Worm (Caenorhabditis elegans) whole organism, L4 larva: ENCODE data around the gene hsp-1.

Experiments
- F10B5.3 ChIP-seq: sonication (generic microtip); optimal IDR thresholded peaks from 2 replicates; lab custom pipeline; 2016; ENCODE audit warnings: mild to moderate bottlenecking, missing genetic modification characterization, missing compliant biosample characterization
- F37D6.2 ChIP-seq: sonication (generic microtip); optimal IDR thresholded peaks from 2 replicates; lab custom pipeline; 2016; ENCODE audit warnings: mild to moderate bottlenecking, missing genetic modification characterization, missing compliant biosample characterization
- F44E2.7 ChIP-seq: fragments of 200-800 bp; sonication (Bioruptor generic); IDR thresholded peaks from 2 replicates; pipeline ENCODE4 v2.1.2; 2022; ENCODE audit warnings: missing genetic modification characterization, missing compliant biosample characterization
- F49E8.2 ChIP-seq: sonication (generic microtip); optimal IDR thresholded peaks from 2 replicates; lab custom pipeline; 2016; ENCODE audit warnings: missing compliant biosample characterization, mild to moderate bottlenecking, missing genetic modification characterization, borderline replicate concordance
- Y105C5A.15 ChIP-seq: fragments of 200-800 bp; sonication (Bioruptor generic); IDR thresholded peaks from 2 replicates; pipeline ENCODE4 v1.3.6; 2022; ENCODE audit warnings: missing genetic modification characterization, missing compliant biosample characterization
- Y75B8A.6 ChIP-seq: fragments of 200-800 bp; sonication (Bioruptor generic); IDR thresholded peaks from 2 replicates; pipeline ENCODE4 v1.3.6; 2022; ENCODE audit warnings: missing genetic modification reagents, missing genetic modification characterization, missing compliant biosample characterization
- ZK337.2 ChIP-seq: fragments of 200-800 bp; sonication (Bioruptor generic); IDR thresholded peaks from 2 replicates; pipeline ENCODE4 v1.3.6; 2022; ENCODE audit warnings: missing genetic modification reagents, missing genetic modification characterization, missing compliant biosample characterization
- ZK546.5 ChIP-seq, 2 experiments: sonication (generic microtip); optimal IDR thresholded peaks; 2 replicates each; lab custom pipeline; 2017; ENCODE audit warnings: missing biosample characterization in 2 of 2, missing genetic modification characterization in 2 of 2
- ceh-20 ChIP-seq: fragments of 200-800 bp; sonication (Bioruptor generic); IDR thresholded peaks from 2 replicates; pipeline ENCODE4 v1.3.6; 2022; ENCODE audit warnings: missing genetic modification reagents, missing genetic modification characterization, missing compliant biosample characterization
- ceh-32 ChIP-seq: sonication (generic microtip); optimal IDR thresholded peaks from 2 replicates; lab custom pipeline; 2016; ENCODE audit warnings: mild to moderate bottlenecking, missing genetic modification characterization, missing compliant biosample characterization; ENCODE audit not compliant: poor library complexity
- ceh-62 ChIP-seq: sonication (generic microtip); optimal IDR thresholded peaks from 2 replicates; lab custom pipeline; 2017; ENCODE audit warnings: missing biosample characterization, missing genetic modification characterization
- ceh-82 ChIP-seq: sonication (generic microtip); optimal IDR thresholded peaks from 2 replicates; lab custom pipeline; 2017; ENCODE audit warnings: missing biosample characterization, missing genetic modification characterization
- ces-1 ChIP-seq: fragments of 150-350 bp; sonication (generic microtip); optimal IDR thresholded peaks from 4 replicates; lab custom pipeline; 2014; ENCODE audit warnings: missing biosample characterization, missing genetic modification reagents, missing genetic modification characterization
- daf-12 ChIP-seq: fragments of 150-350 bp; optimal IDR thresholded peaks from 2 replicates; lab custom pipeline; 2014; ENCODE audit warnings: missing biosample characterization, missing genetic modification reagents, missing genetic modification characterization
- daf-19 ChIP-seq: fragments of 200-800 bp; sonication (Bioruptor generic); conservative IDR thresholded peaks from 2 replicates; pipeline ENCODE4 v1.3.6; 2022; ENCODE audit warnings: missing genetic modification characterization, missing compliant biosample characterization
- daf-8 ChIP-seq: fragments of 200-800 bp; sonication (Bioruptor generic); IDR thresholded peaks from 2 replicates; pipeline ENCODE4 v1.3.6; 2022; ENCODE audit warnings: missing genetic modification characterization, missing compliant biosample characterization
- dve-1 ChIP-seq: sonication (generic microtip); optimal IDR thresholded peaks from 2 replicates; lab custom pipeline; 2017; ENCODE audit warnings: antibody characterized with exemption, mild to moderate bottlenecking, missing genetic modification characterization, missing compliant biosample characterization; ENCODE audit not compliant: insufficient read depth
- egl-27 ChIP-seq: sonication (generic microtip); optimal IDR thresholded peaks from 3 replicates; lab custom pipeline; 2017; ENCODE audit warnings: missing biosample characterization, missing genetic modification reagents, missing genetic modification characterization
- egl-43 ChIP-seq: fragments of 200-800 bp; sonication (Bioruptor generic); IDR thresholded peaks from 2 replicates; pipeline ENCODE4 v1.3.6; 2022; ENCODE audit warnings: missing genetic modification reagents, missing genetic modification characterization, missing compliant biosample characterization
- hif-1 ChIP-seq, 2 experiments: sonication (generic microtip); optimal IDR thresholded peaks; 2 replicates each; lab custom pipeline; 2016 to 2017; ENCODE audit warnings: missing compliant biosample characterization in 2 of 2, missing genetic modification characterization in 2 of 2, missing genetic modification reagents in 2 of 2, missing genotype in 2 of 2, mild to moderate bottlenecking in 1 of 2
- hlh-11 ChIP-seq: fragments of 200-800 bp; sonication (Bioruptor generic); optimal IDR thresholded peaks from 2 replicates; lab custom pipeline; 2018; ENCODE audit warnings: mild to moderate bottlenecking, missing genetic modification characterization, missing compliant biosample characterization
- hmg-1.1 ChIP-seq: fragments of 200-800 bp; sonication (Bioruptor generic); IDR thresholded peaks from 2 replicates; pipeline ENCODE4 v1.3.6; 2022; ENCODE audit warnings: missing genetic modification reagents, missing genetic modification characterization, missing compliant biosample characterization
- jun-1 ChIP-seq: fragments of 150-350 bp; optimal IDR thresholded peaks from 2 replicates; lab custom pipeline; 2014; ENCODE audit warnings: missing biosample characterization, missing genetic modification reagents, missing genetic modification characterization
- lim-7 ChIP-seq: fragments of 200-800 bp; sonication (Bioruptor generic); IDR thresholded peaks from 2 replicates; pipeline ENCODE4 v1.3.6; 2022; ENCODE audit warnings: missing genetic modification characterization, missing compliant biosample characterization
- lin-1 ChIP-seq: fragments of 200-800 bp; sonication (Bioruptor generic); IDR thresholded peaks from 2 replicates; pipeline ENCODE4 v1.3.6; 2022; ENCODE audit warnings: missing genetic modification reagents, missing genetic modification characterization, missing compliant biosample characterization
- lin-29 ChIP-seq: fragments of 200-800 bp; sonication (Bioruptor generic); IDR thresholded peaks from 2 replicates; pipeline ENCODE4 v1.3.6; 2022; ENCODE audit warnings: missing genetic modification reagents, missing genetic modification characterization, missing compliant biosample characterization
- lin-39 ChIP-seq: fragments of 150-350 bp; optimal IDR thresholded peaks from 2 replicates; lab custom pipeline; 2014; ENCODE audit warnings: missing biosample characterization, missing genetic modification reagents, missing genetic modification characterization
- madf-5 ChIP-seq, 2 experiments: fragments of 200-800 bp; sonication (Bioruptor generic); IDR thresholded peaks; 2 replicates each; pipeline ENCODE4 v1.3.6; 2022; ENCODE audit warnings: missing compliant biosample characterization in 2 of 2, missing genetic modification characterization in 2 of 2
- mdt-29 ChIP-seq: fragments of 200-800 bp; sonication (Bioruptor generic); IDR thresholded peaks from 2 replicates; pipeline ENCODE4 v1.3.6; 2022; ENCODE audit warnings: missing genetic modification reagents, missing genetic modification characterization, missing compliant biosample characterization
- mes-2 ChIP-seq: sonication (generic microtip); optimal IDR thresholded peaks from 2 replicates; lab custom pipeline; 2016; ENCODE audit warnings: missing genotype, mild to moderate bottlenecking, missing genetic modification characterization, missing compliant biosample characterization; ENCODE audit not compliant: poor library complexity, severe bottlenecking
- mxl-3 ChIP-seq: fragments of 200-800 bp; sonication (Bioruptor generic); optimal IDR thresholded peaks from 2 replicates; lab custom pipeline; 2018; ENCODE audit warnings: mild to moderate bottlenecking, missing genetic modification characterization, missing compliant biosample characterization
- nhr-102 ChIP-seq: sonication (generic microtip); optimal IDR thresholded peaks from 2 replicates; lab custom pipeline; 2016; ENCODE audit warnings: mild to moderate bottlenecking, missing genetic modification characterization, moderate library complexity, missing compliant biosample characterization
- nhr-11 ChIP-seq: fragments of 150-350 bp; optimal IDR thresholded peaks from 2 replicates; lab custom pipeline; 2014; ENCODE audit warnings: missing biosample characterization, missing genetic modification characterization
- nhr-28 ChIP-seq: fragments of 150-350 bp; optimal IDR thresholded peaks from 2 replicates; lab custom pipeline; 2014; ENCODE audit warnings: missing biosample characterization, missing genetic modification characterization
- nhr-41 ChIP-seq: fragments of 200-800 bp; sonication (Bioruptor generic); IDR thresholded peaks from 2 replicates; pipeline ENCODE4 v1.3.6; 2022; ENCODE audit warnings: missing genetic modification reagents, missing genetic modification characterization, missing compliant biosample characterization
- nhr-48 ChIP-seq: sonication (generic microtip); optimal IDR thresholded peaks from 2 replicates; lab custom pipeline; 2016; ENCODE audit warnings: mild to moderate bottlenecking, missing genetic modification characterization, missing compliant biosample characterization
- nhr-76 ChIP-seq: fragments of 150-350 bp; optimal IDR thresholded peaks from 2 replicates; lab custom pipeline; 2014; ENCODE audit warnings: missing biosample characterization, missing genetic modification characterization
- nhr-77 ChIP-seq: fragments of 150-350 bp; optimal IDR thresholded peaks from 2 replicates; lab custom pipeline; 2014; ENCODE audit warnings: missing biosample characterization, missing genetic modification characterization
- pha-4 ChIP-seq, 2 experiments: fragments of 150-350 bp in 1 of 2; fragments of 200-800 bp in 1 of 2; sonication (Bioruptor generic) in 1 of 2; IDR thresholded peaks in 1 of 2; optimal IDR thresholded peaks in 1 of 2; 2 replicates each; pipeline versions ENCODE4 v1.3.6 to Lab custom; 2014 to 2022; ENCODE audit warnings: missing genetic modification characterization in 2 of 2, missing genetic modification reagents in 2 of 2, missing biosample characterization in 1 of 2, missing compliant biosample characterization in 1 of 2
- rbr-2 ChIP-seq: sonication (generic microtip); optimal IDR thresholded peaks from 2 replicates; lab custom pipeline; 2016; ENCODE audit warnings: missing genotype, missing genetic modification characterization, missing compliant biosample characterization
- skn-1 ChIP-seq: fragments of 150-350 bp; optimal IDR thresholded peaks from 2 replicates; lab custom pipeline; 2014; ENCODE audit warnings: missing biosample characterization, missing genetic modification characterization
- snpc-1.2 ChIP-seq: fragments of 200-800 bp; sonication (Bioruptor generic); IDR thresholded peaks from 2 replicates; pipeline ENCODE4 v1.3.6; 2022; ENCODE audit warnings: missing genetic modification reagents, missing genetic modification characterization, missing compliant biosample characterization
- unc-130 ChIP-seq: sonication (generic microtip); optimal IDR thresholded peaks from 2 replicates; lab custom pipeline; 2016; ENCODE audit warnings: missing genetic modification reagents, missing genetic modification characterization, missing compliant biosample characterization
- unc-39 ChIP-seq: sonication (generic microtip); optimal IDR thresholded peaks from 2 replicates; lab custom pipeline; 2017; ENCODE audit warnings: missing biosample characterization, missing genetic modification characterization
- vab-7 ChIP-seq: fragments of 200-800 bp; sonication (Bioruptor generic); IDR thresholded peaks from 2 replicates; pipeline ENCODE4 v1.3.6; 2022; ENCODE audit warnings: missing genetic modification reagents, missing genetic modification characterization, missing compliant biosample characterization
- zfp-2 ChIP-seq: sonication (generic microtip); optimal IDR thresholded peaks from 2 replicates; lab custom pipeline; 2016; ENCODE audit warnings: mild to moderate bottlenecking, missing genetic modification characterization, missing compliant biosample characterization
- zfp-3 ChIP-seq: fragments of 200-800 bp; sonication (Bioruptor generic); conservative IDR thresholded peaks from 2 replicates; pipeline ENCODE4 v1.3.6; 2022; ENCODE audit warnings: missing genetic modification reagents, missing genetic modification characterization, missing compliant biosample characterization
- ztf-7 ChIP-seq: fragments of 150-350 bp; optimal IDR thresholded peaks from 2 replicates; lab custom pipeline; 2014; ENCODE audit warnings: missing biosample characterization, missing genetic modification characterization

hsp-1 gene

ce11 chrIV:17277459-17278173, 1.1 kb upstream of the hsp-1 start (continued):
- no peak for TF ChIP-seq F49E8.2 (tag; lab: Kevin White, UChicago)
- no peak for TF ChIP-seq daf-19 (GFP tag; lab: Robert Waterston, UW)
- TF ChIP-seq zfp-3 (GFP tag; lab: Robert Waterston, UW) = no peak
- TF ChIP-seq snpc-1.2 (GFP tag; lab: Robert Waterston, UW) = peak; percentile 65; the same call in 1 of the 2 replicates
- TF ChIP-seq unc-39 (tag; lab: Kevin White, UChicago) = no peak
- TF ChIP-seq ztf-7 = no peak
- TF ChIP-seq zfp-2 (tag; lab: Kevin White, UChicago) = no peak
- no peak for TF ChIP-seq hlh-11
- no peak for TF ChIP-seq hmg-1.1 (GFP tag; lab: Robert Waterston, UW)
- peak; percentile 21 for TF ChIP-seq skn-1 (tag; lab: Kevin White, UChicago)
- TF ChIP-seq egl-43 = no peak
- no peak for TF ChIP-seq F37D6.2 (tag; lab: Kevin White, UChicago)
- TF ChIP-seq lim-7 = no peak
- no peak for TF ChIP-seq nhr-28
- 0 out of 2 replicates have a peak, but pooled peaks have one; percentile 54 for TF ChIP-seq mdt-29 (GFP tag; lab: Robert Waterston, UW)
- no peak for TF ChIP-seq ZK337.2 (GFP tag; lab: Robert Waterston, UW)
- TF ChIP-seq dve-1 = no peak
- TF ChIP-seq lin-39 = no peak
- no peak for TF ChIP-seq nhr-41 (GFP tag; lab: Robert Waterston, UW)
- no peak for TF ChIP-seq nhr-102 (tag; lab: Kevin White, UChicago)
- TF ChIP-seq lin-1 (GFP tag; lab: Robert Waterston, UW) = no peak
- TF ChIP-seq madf-5 (GFP tag; IDR thresholded peaks at IDR 0.05; lab: Robert Waterston, UW) = 0 out of 4 replicates have a peak, but pooled peaks of 1 of the 2 experiments have one; percentile 69
- TF ChIP-seq rbr-2 (tag; lab: Kevin White, UChicago) = no peak
- TF ChIP-seq ces-1 (GFP tag; lab: Kevin White, UChicago) = no peak

- TF ChIP-seq ceh-62 (tag; lab: Kevin White, UChicago) (no peak), ZK546.5 (tag; optimal IDR thresholded peaks at IDR 0.05; lab: Kevin White, UChicago) (peak in 1 of 2 experiments; percentile 66), unc-39 (tag; lab: Kevin White, UChicago) (no peak), lin-1 (GFP tag; lab: Robert Waterston, UW) (peak; percentile 60; the same call in 1 of the 2 replicates), Y75B8A.6 (GFP tag; lab: Robert Waterston, UW) (peak; percentile 89), ceh-32 (tag; lab: Kevin White, UChicago) (peak; percentile 32), nhr-48 (tag; lab: Kevin White, UChicago) (peak; percentile 92), nhr-41 (GFP tag; lab: Robert Waterston, UW) (peak; percentile 81), pha-4 (GFP tag; IDR thresholded peaks at IDR 0.05; lab: Robert Waterston, UW) (peak; percentile 93), pha-4 (tag; optimal IDR thresholded peaks at IDR 0.05; lab: Kevin White, UChicago) (peak; percentile 46), jun-1 (tag; lab: Kevin White, UChicago) (peak; percentile 91), unc-130 (GFP tag; lab: Kevin White, UChicago) (peak; percentile 85), daf-8 (0 out of 2 replicates have a peak, but pooled peaks have one; percentile 46), F10B5.3 (peak; percentile 78), ceh-20 (peak; percentile 96), mxl-3 (GFP tag; lab: Kevin White, UChicago) (peak; percentile 32), Y105C5A.15 (peak; percentile 50; the same call in 1 of the 2 replicates), lin-29 (GFP tag; lab: Robert Waterston, UW) (peak; percentile 87), ceh-82 (tag; lab: Kevin White, UChicago) (no peak), mes-2 (tag; lab: Kevin White, UChicago) (peak; percentile 89), vab-7 (GFP tag; lab: Robert Waterston, UW) (peak; percentile 92), nhr-76 (tag; lab: Kevin White, UChicago) (peak; percentile 78), nhr-11 (tag; lab: Kevin White, UChicago) (peak; percentile 99), daf-12 (tag; lab: Kevin White, UChicago) (no peak), F37D6.2 (tag; lab: Kevin White, UChicago) (peak; percentile 95), lim-7 (no peak), nhr-77 (peak; percentile 98), hif-1 (tag; optimal IDR thresholded peaks at IDR 0.05; lab: Kevin White, UChicago) (peak; percentile 70 to 97), F44E2.7 (GFP tag; lab: Robert Waterston, UW) (0 out of 2 replicates have a peak, but pooled peaks have one; percentile 57), egl-27 (tag; lab: Kevin White, UChicago) (no peak)
These were observed 396 bp upstream of the hsp-1 start for ce11 chrIV:17278363-17278762.
